Fruit fly (Drosophila melanogaster) whole organism, embryonic: ENCODE measurements around the gene CG13074.

Experiments
- Atf3 ChIP-seq: fragments of 200-800 bp; sonication (Bioruptor generic); optimal IDR thresholded peaks from 3 replicates; lab custom pipeline; 2016; ENCODE audit warnings: missing biosample characterization, missing genetic modification characterization
- Awh ChIP-seq: fragments of 200-800 bp; sonication (Bioruptor generic); IDR thresholded peaks from 2 replicates; pipeline ENCODE4, ENCODE4 v1.3.6; 2022; ENCODE audit warnings: missing biosample characterization, missing genetic modification characterization
- Bdp1 ChIP-seq: fragments of 200-800 bp; sonication (Bioruptor generic); optimal IDR thresholded peaks from 3 replicates; lab custom pipeline; 2016; ENCODE audit warnings: missing biosample characterization, missing genetic modification characterization
- BtbVII ChIP-seq: fragments of 200-800 bp; sonication (Bioruptor generic); optimal IDR thresholded peaks from 3 replicates; lab custom pipeline; 2017; ENCODE audit warnings: missing biosample characterization, mild to moderate bottlenecking, missing genetic modification characterization
- C15 ChIP-seq: fragments of 200-800 bp; sonication (Bioruptor generic); IDR thresholded peaks from 3 replicates; pipeline ENCODE4 v1.3.6; 2022; ENCODE audit warnings: missing biosample characterization, missing genetic modification characterization
- CG10366 ChIP-seq: fragments of 200-800 bp; sonication (Bioruptor generic); IDR thresholded peaks from 2 replicates; pipeline ENCODE4 v1.3.6; 2022; ENCODE audit warnings: missing biosample characterization, missing genetic modification characterization
- CG10431 ChIP-seq: fragments of 200-800 bp; sonication (Bioruptor generic); optimal IDR thresholded peaks from 3 replicates; lab custom pipeline; 2018; ENCODE audit warnings: missing biosample characterization, mild to moderate bottlenecking, missing genetic modification characterization
- CG10979 ChIP-seq: fragments of 200-800 bp; sonication (Bioruptor generic); optimal IDR thresholded peaks from 2 replicates; lab custom pipeline; 2018; ENCODE audit warnings: missing biosample characterization, mild to moderate bottlenecking, missing genetic modification characterization, moderate library complexity
- CG11085 ChIP-seq: fragments of 200-800 bp; sonication (Bioruptor generic); IDR thresholded peaks from 2 replicates; pipeline ENCODE4 v1.3.6; 2022; ENCODE audit warnings: missing biosample characterization, missing genetic modification characterization
- CG11247 ChIP-seq: fragments of 200-800 bp; sonication (Bioruptor generic); IDR thresholded peaks from 2 replicates; pipeline ENCODE4 v1.3.6; 2022; ENCODE audit warnings: missing biosample characterization, missing genetic modification characterization
- CG11456 ChIP-seq: fragments of 200-800 bp; sonication (Bioruptor generic); IDR thresholded peaks from 3 replicates; pipeline ENCODE4 v1.3.6; 2022; ENCODE audit warnings: missing biosample characterization, missing genetic modification characterization
- CG11560 ChIP-seq: fragments of 200-800 bp; sonication (Bioruptor generic); IDR thresholded peaks from 3 replicates; pipeline ENCODE4 v1.3.6; 2022; ENCODE audit warnings: missing biosample characterization, missing genetic modification characterization
- CG13624 ChIP-seq: fragments of 200-800 bp; sonication (Bioruptor generic); optimal IDR thresholded peaks from 2 replicates; lab custom pipeline; 2016; ENCODE audit warnings: missing biosample characterization, missing genetic modification characterization
- CG17328 ChIP-seq: fragments of 200-800 bp; sonication (Bioruptor generic); IDR thresholded peaks from 2 replicates; pipeline ENCODE4 v1.3.6; 2022; ENCODE audit warnings: missing biosample characterization, missing genetic modification characterization
- CG30020 ChIP-seq: fragments of 200-800 bp; optimal IDR thresholded peaks from 2 replicates; lab custom pipeline; 2019; ENCODE audit warnings: missing biosample characterization, mild to moderate bottlenecking, missing genetic modification characterization, moderate library complexity
- CG31441 ChIP-seq: fragments of 200-800 bp; sonication (Bioruptor generic); IDR thresholded peaks from 2 replicates; pipeline ENCODE4 v1.3.6; 2022; ENCODE audit warnings: missing biosample characterization, missing genetic modification characterization
- CG4360 ChIP-seq: fragments of 200-800 bp; sonication (Bioruptor generic); IDR thresholded peaks from 2 replicates; pipeline ENCODE4 v1.3.6; 2022; ENCODE audit warnings: missing biosample characterization, missing genetic modification characterization
- CG4424 ChIP-seq: fragments of 200-800 bp; sonication (Bioruptor generic); optimal IDR thresholded peaks from 3 replicates; lab custom pipeline; 2016; ENCODE audit warnings: missing biosample characterization, missing genetic modification characterization
- CG7271 ChIP-seq: fragments of 200-800 bp; sonication (Bioruptor generic); optimal IDR thresholded peaks from 2 replicates; lab custom pipeline; 2018; ENCODE audit warnings: missing biosample characterization, mild to moderate bottlenecking, missing genetic modification characterization, moderate library complexity
- Chrac-16 ChIP-seq: fragments of 200-800 bp; sonication (Bioruptor generic); optimal IDR thresholded peaks from 3 replicates; lab custom pipeline; 2016; ENCODE audit warnings: missing biosample characterization, missing genetic modification characterization
- Dek ChIP-seq: fragments of 200-800 bp; sonication (Bioruptor generic); optimal IDR thresholded peaks from 3 replicates; lab custom pipeline; 2019; ENCODE audit warnings: missing biosample characterization, mild to moderate bottlenecking, missing genetic modification characterization, moderate library complexity
- Dip2 ChIP-seq: fragments of 200-800 bp; sonication (Bioruptor generic); IDR thresholded peaks from 2 replicates; pipeline ENCODE4 v1.3.6; 2022; ENCODE audit warnings: missing biosample characterization, missing genetic modification characterization
- HLHmδ ChIP-seq: fragments of 200-800 bp; sonication (Bioruptor generic); optimal IDR thresholded peaks from 2 replicates; lab custom pipeline; 2018; ENCODE audit warnings: missing biosample characterization, mild to moderate bottlenecking, missing genetic modification characterization, moderate library complexity
- HmgD ChIP-seq: fragments of 200-800 bp; sonication (Bioruptor generic); optimal IDR thresholded peaks from 3 replicates; lab custom pipeline; 2016; ENCODE audit warnings: missing biosample characterization, missing genetic modification characterization
- Hr3 ChIP-seq: fragments of 200-800 bp; sonication (Bioruptor generic); optimal IDR thresholded peaks from 3 replicates; lab custom pipeline; 2016; ENCODE audit warnings: missing biosample characterization, missing genetic modification characterization
- Lim3 ChIP-seq: fragments of 200-800 bp; sonication (Bioruptor generic); IDR thresholded peaks from 2 replicates; pipeline ENCODE4 v1.3.6; 2022; ENCODE audit warnings: missing biosample characterization, missing genetic modification characterization
- Lpt ChIP-seq: fragments of >200 bp; optimal IDR thresholded peaks from 2 replicates; lab custom pipeline; 2018; ENCODE audit warnings: missing biosample characterization, missing genetic modification characterization
- NC2β ChIP-seq: fragments of 200-800 bp; sonication (Bioruptor generic); optimal IDR thresholded peaks from 2 replicates; lab custom pipeline; 2016; ENCODE audit warnings: missing biosample characterization, missing genetic modification characterization
- Oaz ChIP-seq: fragments of 200-800 bp; sonication (Bioruptor generic); IDR thresholded peaks from 2 replicates; pipeline ENCODE4 v1.3.6; 2022; ENCODE audit warnings: missing biosample characterization, missing genetic modification characterization
- Taf1 ChIP-seq: fragments of 200-800 bp; sonication (Bioruptor generic); IDR thresholded peaks from 2 replicates; pipeline ENCODE4 v1.3.6; 2022; ENCODE audit warnings: missing biosample characterization, missing genetic modification characterization
- YL-1 ChIP-seq: fragments of 200-800 bp; sonication (Bioruptor generic); optimal IDR thresholded peaks from 3 replicates; lab custom pipeline; 2017; ENCODE audit warnings: missing biosample characterization, mild to moderate bottlenecking, missing genetic modification characterization
- cad ChIP-seq: fragments of >200 bp; optimal IDR thresholded peaks from 2 replicates; lab custom pipeline; 2017; ENCODE audit warnings: missing biosample characterization, missing genetic modification characterization
- chinmo ChIP-seq: fragments of 200-800 bp; sonication (Bioruptor generic); IDR thresholded peaks from 4 replicates; pipeline ENCODE4 v1.3.6; 2022; ENCODE audit warnings: missing biosample characterization, missing genetic modification characterization; ENCODE audit not compliant: partially characterized antibody
- cwo ChIP-seq: fragments of 200-800 bp; sonication (Bioruptor generic); optimal IDR thresholded peaks from 3 replicates; lab custom pipeline; 2017; ENCODE audit warnings: missing biosample characterization, missing genetic modification characterization, mild to moderate bottlenecking, moderate library complexity, missing genetic modification reagents
- danr ChIP-seq: fragments of 200-800 bp; sonication (Bioruptor generic); IDR thresholded peaks from 2 replicates; pipeline ENCODE4 v1.3.6; 2022; ENCODE audit warnings: missing biosample characterization, missing genetic modification characterization
- dati ChIP-seq: fragments of 200-800 bp; sonication (Bioruptor generic); IDR thresholded peaks from 2 replicates; pipeline ENCODE4 v1.3.6; 2022; ENCODE audit warnings: missing biosample characterization, missing genetic modification characterization
- eve ChIP-seq, 2 experiments: fragments of >200 bp; optimal IDR thresholded peaks; 2 replicates each; lab custom pipeline; 2017; ENCODE audit warnings: missing biosample characterization in 2 of 2, missing genetic modification characterization in 2 of 2
- gcm2 ChIP-seq: fragments of 200-800 bp; sonication (Bioruptor generic); optimal IDR thresholded peaks from 2 replicates; lab custom pipeline; 2016; ENCODE audit warnings: missing biosample characterization, missing genetic modification characterization
- gem ChIP-seq: fragments of 200-800 bp; sonication (Bioruptor generic); optimal IDR thresholded peaks from 2 replicates; lab custom pipeline; 2019; ENCODE audit warnings: missing biosample characterization, mild to moderate bottlenecking, missing genetic modification characterization, moderate library complexity
- lov ChIP-seq, 2 experiments: fragments of 200-800 bp in 1 of 2; fragments of >200 bp in 1 of 2; sonication (Bioruptor generic) in 1 of 2; IDR thresholded peaks in 1 of 2; optimal IDR thresholded peaks in 1 of 2; 2 replicates in 1 of 2; 3 replicates in 1 of 2; pipeline versions ENCODE4 v1.3.6 to Lab custom; 2017 to 2022; ENCODE audit warnings: missing biosample characterization in 1 of 2, missing genetic modification characterization in 1 of 2
- luna ChIP-seq: fragments of 200-800 bp; sonication (Bioruptor generic); optimal IDR thresholded peaks from 2 replicates; lab custom pipeline; 2016; ENCODE audit warnings: missing biosample characterization, missing genetic modification characterization
- schlank ChIP-seq: fragments of 200-800 bp; sonication (Bioruptor generic); optimal IDR thresholded peaks from 2 replicates; lab custom pipeline; 2018; ENCODE audit warnings: missing biosample characterization, mild to moderate bottlenecking, missing genetic modification characterization
- scrt ChIP-seq: fragments of 200-800 bp; sonication (Bioruptor generic); optimal IDR thresholded peaks from 2 replicates; lab custom pipeline; 2018; ENCODE audit warnings: missing biosample characterization, mild to moderate bottlenecking, missing genetic modification characterization, moderate library complexity
- sd ChIP-seq: fragments of 200-800 bp; sonication (Bioruptor generic); optimal IDR thresholded peaks from 3 replicates; lab custom pipeline; 2018; ENCODE audit warnings: missing biosample characterization, mild to moderate bottlenecking, missing genetic modification characterization, moderate library complexity
- sim ChIP-seq: fragments of 200-800 bp; sonication (Bioruptor generic); IDR thresholded peaks from 2 replicates; pipeline ENCODE4 v1.3.6; 2022; ENCODE audit warnings: missing biosample characterization, missing genetic modification characterization
- slp2 ChIP-seq: fragments of 200-800 bp; sonication (Bioruptor generic); optimal IDR thresholded peaks from 2 replicates; lab custom pipeline; 2016; ENCODE audit warnings: missing biosample characterization, missing genetic modification characterization
- sqz ChIP-seq: fragments of 200-800 bp; sonication (Bioruptor generic); optimal IDR thresholded peaks from 3 replicates; lab custom pipeline; 2018; ENCODE audit warnings: missing biosample characterization, mild to moderate bottlenecking, missing genetic modification characterization
- twi ChIP-seq: fragments of 200-800 bp; optimal IDR thresholded peaks from 2 replicates; lab custom pipeline; 2019; ENCODE audit warnings: missing biosample characterization, mild to moderate bottlenecking, missing genetic modification characterization, moderate library complexity
- vfl ChIP-seq: fragments of 200-800 bp; sonication (Bioruptor generic); optimal IDR thresholded peaks from 2 replicates; lab custom pipeline; 2016; ENCODE audit warnings: missing biosample characterization, missing genetic modification characterization
- z ChIP-seq: fragments of 200-800 bp; sonication (Bioruptor generic); IDR thresholded peaks from 3 replicates; pipeline ENCODE4 v1.3.6; 2022; ENCODE audit warnings: missing biosample characterization, missing genetic modification characterization
- zfh1 ChIP-seq: fragments of 200-800 bp; sonication (Bioruptor generic); IDR thresholded peaks from 3 replicates; pipeline ENCODE4 v1.3.6; 2022; ENCODE audit warnings: missing biosample characterization, missing genetic modification characterization

CG13074 gene

dm6 chr3L:16048722-16049459 is 48.4 kb downstream of the CG13074 start (continued):
- TF ChIP-seq CG4360, result no peak
- no peak for TF ChIP-seq sim (GFP tag; lab: Robert Waterston, UW)
- no peak for TF ChIP-seq CG17328
- TF ChIP-seq sd (tag; lab: Kevin White, UChicago), result no peak
- no peak for TF ChIP-seq Chrac-16
- no peak for TF ChIP-seq Hr3 (GFP tag; lab: Kevin White, UChicago)
- TF ChIP-seq Awh, result no peak
- TF ChIP-seq CG7271 (tag; lab: Kevin White, UChicago), result no peak
- TF ChIP-seq twi (tag; lab: Kevin White, UChicago), result peak; percentile 72
- TF ChIP-seq cad, result no peak
- TF ChIP-seq CG10431 (GFP tag; lab: Kevin White, UChicago), result peak; percentile 74
- no peak for TF ChIP-seq slp2 (GFP tag; lab: Kevin White, UChicago)
- no peak for TF ChIP-seq schlank (tag; lab: Kevin White, UChicago)
- TF ChIP-seq danr (GFP tag; lab: Robert Waterston, UW), result no peak
- TF ChIP-seq zfh1, result 0 out of 3 replicates have a peak, but pooled peaks have one; percentile 32
- no peak for TF ChIP-seq Oaz (GFP tag; lab: Robert Waterston, UW)
- no peak for TF ChIP-seq gem
- TF ChIP-seq YL-1, result no peak
- TF ChIP-seq eve (GFP tag; optimal IDR thresholded peaks at IDR 0.05; lab: Kevin White, UChicago), result no peak
- TF ChIP-seq CG10979 (tag; lab: Kevin White, UChicago), result no peak
- TF ChIP-seq HLHmδ (GFP tag; lab: Kevin White, UChicago), result peak; percentile 66
- no peak for TF ChIP-seq scrt (GFP tag; lab: Kevin White, UChicago)
- no peak for TF ChIP-seq CG11456 (GFP tag; lab: Robert Waterston, UW)
- no peak for TF ChIP-seq HmgD (GFP tag; lab: Kevin White, UChicago)
- TF ChIP-seq CG11085, result no peak
- TF ChIP-seq lov (optimal IDR thresholded peaks at IDR 0.05; lab: Kevin White, UChicago), result no peak
- TF ChIP-seq lov (GFP tag; IDR thresholded peaks at IDR 0.05; lab: Robert Waterston, UW), result no peak
- TF ChIP-seq z (GFP tag; lab: Robert Waterston, UW), result no peak
- TF ChIP-seq dati, result no peak
- no peak for TF ChIP-seq CG31441 (GFP tag; lab: Robert Waterston, UW)
- TF ChIP-seq gcm2 (GFP tag; lab: Kevin White, UChicago), result no peak
- TF ChIP-seq Bdp1, result no peak
- TF ChIP-seq Lpt (GFP tag; lab: Kevin White, UChicago), result no peak
- TF ChIP-seq cwo (GFP tag; lab: Kevin White, UChicago), result no peak
- no peak for TF ChIP-seq Taf1 (GFP tag; lab: Robert Waterston, UW)
- no peak for TF ChIP-seq sqz
- TF ChIP-seq CG11560 (tag; lab: Robert Waterston, UW), result no peak
- TF ChIP-seq chinmo (GFP tag; lab: Robert Waterston, UW), result 0 out of 4 replicates have a peak, but pooled peaks have one; percentile 7
- TF ChIP-seq Dek (tag; lab: Kevin White, UChicago), result no peak
- TF ChIP-seq C15, result no peak
- TF ChIP-seq CG10366 (GFP tag; lab: Robert Waterston, UW), result no peak
- TF ChIP-seq Dip2 (GFP tag; lab: Robert Waterston, UW), result no peak
- no peak for TF ChIP-seq CG4424 (GFP tag; lab: Kevin White, UChicago)
- no peak for TF ChIP-seq CG13624 (GFP tag; lab: Kevin White, UChicago)
- no peak for TF ChIP-seq Lim3 (GFP tag; lab: Robert Waterston, UW)
- no peak for TF ChIP-seq vfl (GFP tag; lab: Kevin White, UChicago)
- TF ChIP-seq Atf3, result no peak
- no peak for TF ChIP-seq CG30020
- no peak for TF ChIP-seq BtbVII (GFP tag; lab: Kevin White, UChicago)
- TF ChIP-seq luna, result no peak
- TF ChIP-seq NC2β (GFP tag; lab: Kevin White, UChicago), result no peak
- TF ChIP-seq CG11247 (GFP tag; lab: Robert Waterston, UW), result no peak
